Worm (Caenorhabditis elegans): Measurements from ENCODE around the gene lin-33.
A peak's percentile ranks its signal among the peaks of the same experiment; 100 is the strongest.

Gene lin-33

ce11 chrIV:5946602-5947444 lies 16.4 kb downstream of the lin-33 start, which contains the start of gene inx-7 (continued):
- TF ChIP-seq F16B12.6 (tag; optimal IDR thresholded peaks at IDR 0.05) (no peak), Y116A8C.19 (tag; optimal IDR thresholded peaks at IDR 0.05; ENCODE audit: borderline replicate concordance) (no peak), skn-1 (tag; optimal IDR thresholded peaks at IDR 0.05) (no peak), pag-3 (tag; optimal IDR thresholded peaks at IDR 0.05; ENCODE audit: borderline replicate concordance, insufficient read depth) (no peak), efl-3 (GFP tag; optimal IDR thresholded peaks at IDR 0.05) (no peak), lin-14 (GFP tag; optimal IDR thresholded peaks at IDR 0.05) (peak; percentile 26), nhr-76 (tag; optimal IDR thresholded peaks at IDR 0.05) (peak; percentile 18), C34B4.2 (tag; optimal IDR thresholded peaks at IDR 0.05) (no peak), nhr-90 (tag; optimal IDR thresholded peaks at IDR 0.05; ENCODE audit: poor library complexity) (no peak), lir-3 (tag; optimal IDR thresholded peaks at IDR 0.05; ENCODE audit: poor library complexity) (no peak), nhr-71 (tag; optimal IDR thresholded peaks at IDR 0.05) (peak; percentile 43), tlp-1 (tag; optimal IDR thresholded peaks at IDR 0.05) (no peak), mab-9 (GFP tag; IDR thresholded peaks at IDR 0.05) (no peak), sup-37 (GFP tag; optimal IDR thresholded peaks at IDR 0.05) (no peak), nhr-84 (tag; optimal IDR thresholded peaks at IDR 0.05) (no peak), grh-1 (GFP tag; IDR thresholded peaks at IDR 0.05) (no peak), nhr-77 (tag; optimal IDR thresholded peaks at IDR 0.05) (no peak), isw-1 (GFP tag; IDR thresholded peaks at IDR 0.05) (no peak), lin-35 (GFP tag; optimal IDR thresholded peaks at IDR 0.05) (no peak), ceh-8 (GFP tag; optimal IDR thresholded peaks at IDR 0.05) (no peak), nhr-237 (tag; optimal IDR thresholded peaks at IDR 0.05) (no peak), vab-15 (tag; optimal IDR thresholded peaks at IDR 0.05) (no peak), nhr-47 (tag; optimal IDR thresholded peaks at IDR 0.05) (peak; percentile 49), lin-13 (GFP tag; optimal IDR thresholded peaks at IDR 0.05) (no peak), jun-1 (tag; optimal IDR thresholded peaks at IDR 0.05) (no peak), rnt-1 (tag; optimal IDR thresholded peaks at IDR 0.05) (peak; percentile 21), zip-4 (GFP tag; optimal IDR thresholded peaks at IDR 0.05) (no peak), ama-1 (optimal IDR thresholded peaks at IDR 0.05) (no peak), pax-3 (tag; optimal IDR thresholded peaks at IDR 0.05) (no peak), mef-2 (tag; optimal IDR thresholded peaks at IDR 0.05) (no peak), snu-23 (GFP tag; optimal IDR thresholded peaks at IDR 0.05) (no peak), irx-1 (tag; optimal IDR thresholded peaks at IDR 0.05) (no peak), nhr-85 (tag) (no peak), unc-98 (GFP tag; IDR thresholded peaks at IDR 0.05) (no peak), ztf-11 (tag; optimal IDR thresholded peaks at IDR 0.05) (no peak), lsy-2 (tag; optimal IDR thresholded peaks at IDR 0.05) (peak in 1 of 2 experiments; percentile 57), ceh-63 (GFP tag; optimal IDR thresholded peaks at IDR 0.05) (no peak), snpc-4 (tag; optimal IDR thresholded peaks at IDR 0.05) (no peak), lin-15B (tag; optimal IDR thresholded peaks at IDR 0.05) (no peak), hlh-4 (tag; optimal IDR thresholded peaks at IDR 0.05) (no peak), sptf-1 (tag; optimal IDR thresholded peaks at IDR 0.05) (no peak), ceh-90 (tag; optimal IDR thresholded peaks at IDR 0.05) (no peak), aly-2 (tag; optimal IDR thresholded peaks at IDR 0.05) (no peak), C04F5.9 (tag; optimal IDR thresholded peaks at IDR 0.05) (no peak), nhr-19 (GFP tag; conservative IDR thresholded peaks at IDR 0.05) (0 out of 2 replicates have a peak, but pooled peaks have one; percentile 16), egl-27 (tag; optimal IDR thresholded peaks at IDR 0.05) (no peak), elt-2 (tag; optimal IDR thresholded peaks at IDR 0.05) (peak; percentile 16), xbp-1 (tag; optimal IDR thresholded peaks at IDR 0.05) (no peak), ztf-4 (tag; optimal IDR thresholded peaks at IDR 0.05) (peak; percentile 3), hlh-17 (GFP tag; optimal IDR thresholded peaks at IDR 0.05; ENCODE audit: borderline replicate concordance) (no peak), fos-1 (tag; optimal IDR thresholded peaks at IDR 0.05) (no peak)

Measured in whole organism, L1 larva.